Fruit fly (Drosophila melanogaster): Measurements from ENCODE around the gene nej.

nej gene

DNA sequence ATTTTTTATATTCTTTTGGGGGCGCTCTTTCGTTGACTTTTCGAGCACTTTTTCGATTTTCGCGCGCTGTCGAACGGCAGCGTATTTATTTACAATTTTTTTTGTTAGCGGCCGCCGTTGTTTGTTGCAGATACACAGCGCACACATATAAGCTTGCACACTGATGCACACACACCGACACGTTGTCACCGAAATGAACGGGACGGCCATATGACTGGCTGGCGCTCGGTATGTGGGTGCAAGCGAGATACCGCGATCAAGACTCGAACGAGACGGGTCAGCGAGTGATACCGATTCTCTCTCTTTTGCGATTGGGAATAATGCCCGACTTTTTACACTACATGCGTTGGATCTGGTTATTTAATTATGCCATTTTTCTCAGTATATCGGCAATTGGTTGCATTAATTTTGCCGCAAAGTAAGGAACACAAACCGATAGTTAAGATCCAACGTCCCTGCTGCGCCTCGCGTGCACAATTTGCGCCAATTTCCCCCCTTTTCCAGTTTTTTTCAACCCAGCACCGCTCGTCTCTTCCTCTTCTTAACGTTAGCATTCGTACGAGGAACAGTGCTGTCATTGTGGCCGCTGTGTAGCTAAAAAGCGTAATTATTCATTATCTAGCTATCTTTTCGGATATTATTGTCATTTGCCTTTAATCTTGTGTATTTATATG, at the start of gene nej (continued):
- TF ChIP-seq HHEX (GFP tag; optimal IDR thresholded peaks at IDR 0.05) (no peak), Taf1 (GFP tag; IDR thresholded peaks at IDR 0.05) (no peak), CG34376 (GFP tag; optimal IDR thresholded peaks at IDR 0.05) (no peak), CG15269 (tag; optimal IDR thresholded peaks at IDR 0.05) (no peak), MBD-R2 (GFP tag; IDR thresholded peaks at IDR 0.05) (peak; percentile 18; the same call in 1 of the 2 replicates), CG18619 (GFP tag; optimal IDR thresholded peaks at IDR 0.05) (no peak), Adf1 (GFP tag; IDR thresholded peaks at IDR 0.05) (peak; percentile 21), E2f1 (GFP tag; IDR thresholded peaks at IDR 0.05) (peak; percentile 38; the same call in 1 of the 2 replicates), CG14441 (GFP tag; IDR thresholded peaks at IDR 0.05) (no peak), CG8290 (GFP tag; optimal IDR thresholded peaks at IDR 0.05) (no peak), CG8290 (tag; optimal IDR thresholded peaks at IDR 0.05) (peak in 1 of 2 experiments; percentile 54), CG11085 (GFP tag; IDR thresholded peaks at IDR 0.05) (no peak), YL-1 (GFP tag; optimal IDR thresholded peaks at IDR 0.05) (peak; percentile 87), chinmo (GFP tag; IDR thresholded peaks at IDR 0.05; ENCODE audit: partially characterized antibody) (peak; percentile 94; the same call in 2 of the 4 replicates), pzg (GFP tag; optimal IDR thresholded peaks at IDR 0.05) (peak; percentile 17), CG32767 (GFP tag; IDR thresholded peaks at IDR 0.05) (peak; percentile 63; the same call in 1 of the 2 replicates), mirr (GFP tag; optimal IDR thresholded peaks at IDR 0.05) (peak; percentile 51), row (GFP tag; IDR thresholded peaks at IDR 0.05) (peak; percentile 60), Sry-β (GFP tag; optimal IDR thresholded peaks at IDR 0.05) (peak; percentile 97)

DNA sequence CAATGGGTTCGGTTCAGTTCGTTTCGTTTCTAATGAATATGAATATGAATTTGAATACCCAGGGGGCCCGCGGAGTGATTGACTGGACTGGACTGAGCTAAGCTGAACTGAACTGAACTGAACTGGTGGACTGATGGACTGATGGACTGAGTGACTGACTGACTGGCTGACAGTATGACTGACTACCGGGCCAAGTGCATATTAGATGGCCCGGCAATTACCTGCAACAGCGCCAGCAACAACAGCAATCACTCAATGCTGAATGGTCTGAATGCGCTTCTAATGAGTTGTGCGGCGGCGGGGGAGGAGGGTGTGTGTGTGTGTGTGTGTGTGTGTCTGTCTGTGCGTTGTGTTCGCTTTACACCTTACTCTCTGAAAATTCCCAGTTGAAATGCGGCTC, 47.9 kb upstream of the nej start:
- TF ChIP-seq CG15269 (tag; optimal IDR thresholded peaks at IDR 0.05) (no peak), Rx (GFP tag; IDR thresholded peaks at IDR 0.05) (no peak), CG16863 (GFP tag; optimal IDR thresholded peaks at IDR 0.05) (no peak), CG7839 (tag; optimal IDR thresholded peaks at IDR 0.05) (no peak), tgo (GFP tag; IDR thresholded peaks at IDR 0.05) (no peak), CG2875 (GFP tag; optimal IDR thresholded peaks at IDR 0.05) (no peak), CG17186 (GFP tag; optimal IDR thresholded peaks at IDR 0.05) (no peak), MTF-1 (GFP tag; optimal IDR thresholded peaks at IDR 0.05; ENCODE audit: borderline replicate concordance) (no peak), zen (tag; optimal IDR thresholded peaks at IDR 0.05) (peak; percentile 57), CG1529 (GFP tag; optimal IDR thresholded peaks at IDR 0.05) (no peak), CoRest (tag; optimal IDR thresholded peaks at IDR 0.05) (no peak), al (GFP tag; IDR thresholded peaks at IDR 0.05) (no peak), CG8281 (tag; optimal IDR thresholded peaks at IDR 0.05) (peak; percentile 80), ac (GFP tag; optimal IDR thresholded peaks at IDR 0.05) (no peak)

DNA sequence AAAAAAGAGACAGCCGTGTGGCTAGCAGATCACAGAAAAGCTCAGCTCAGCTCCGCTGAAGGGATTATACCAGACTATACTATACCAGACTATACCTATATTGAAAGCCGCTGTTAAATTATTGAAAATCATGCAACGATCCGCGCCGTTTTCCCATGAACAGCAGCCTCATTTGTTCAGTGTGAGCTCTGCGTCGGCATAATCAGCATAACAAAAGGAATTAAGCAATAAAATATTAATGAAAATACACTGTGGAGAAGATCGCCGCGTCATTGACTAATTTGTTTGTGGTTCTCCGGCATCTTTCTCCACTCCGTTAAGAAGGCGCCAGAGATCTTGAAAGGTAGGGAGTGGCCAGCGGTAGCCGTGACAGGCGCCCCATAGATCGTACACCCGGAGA, 46.3 kb upstream of the nej start:
- TF ChIP-seq vvl (GFP tag; IDR thresholded peaks at IDR 0.05) (0 out of 2 replicates have a peak, but pooled peaks have one; percentile 27), oc (tag; optimal IDR thresholded peaks at IDR 0.05) (peak; percentile 74), gsb-n (tag; optimal IDR thresholded peaks at IDR 0.05) (peak; percentile 37), Awh (GFP tag; IDR thresholded peaks at IDR 0.05) (peak; percentile 72), wor (GFP tag; IDR thresholded peaks at IDR 0.05) (no peak), CG10979 (tag; optimal IDR thresholded peaks at IDR 0.05) (no peak)

Data from whole organism, embryonic.